Worm (Caenorhabditis elegans): Measurements from ENCODE around the gene zig-10.

DNA sequence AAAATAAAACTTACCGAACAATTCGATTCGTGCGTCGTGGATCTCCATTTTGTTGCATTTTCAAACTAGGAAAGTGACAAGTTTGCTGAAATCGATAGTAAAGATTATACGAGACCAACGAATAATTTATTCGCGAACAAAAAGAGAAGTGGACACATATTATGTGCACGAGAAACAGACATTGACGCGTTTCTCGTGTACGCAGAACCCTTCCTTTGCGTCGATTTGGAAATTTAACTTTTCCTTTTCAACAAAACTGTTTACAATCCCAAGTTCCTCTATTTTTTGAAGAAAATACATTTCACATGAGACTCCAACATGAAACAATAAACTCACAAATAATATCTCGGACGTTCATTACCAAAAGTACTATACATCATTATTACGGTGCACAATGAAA is 37.7 kb upstream of the zig-10 start, which contains the start of gene K10B2.4:
- TF ChIP-seq snpc-4 (GFP tag; optimal IDR thresholded peaks at IDR 0.05) (peak; percentile 0), snpc-4 (tag; optimal IDR thresholded peaks at IDR 0.05) (peak; percentile 22 to 42 (median 36)), sea-2 (GFP tag; IDR thresholded peaks at IDR 0.05) (no peak), hlh-12 (tag; optimal IDR thresholded peaks at IDR 0.05) (no peak), xnd-1 (tag; optimal IDR thresholded peaks at IDR 0.05) (no peak), aptf-3 (GFP tag; IDR thresholded peaks at IDR 0.05) (no peak), dpl-1 (GFP tag; optimal IDR thresholded peaks at IDR 0.05) (peak; percentile 46), lsy-27 (tag; optimal IDR thresholded peaks at IDR 0.05; ENCODE audit: borderline replicate concordance, insufficient read depth) (no peak), hlh-26 (GFP tag; conservative IDR thresholded peaks at IDR 0.05) (no peak), pha-4 (tag; optimal IDR thresholded peaks at IDR 0.05) (no peak), ztf-22 (GFP tag; optimal IDR thresholded peaks at IDR 0.05) (no peak)
